Worm (Caenorhabditis elegans) whole organism, midembryonic: Measurements from ENCODE around the gene Y110A2AL.4.

Source experiments
- T22C8.4 ChIP-seq: fragments of 200-800 bp; sonication (Bioruptor generic); IDR thresholded peaks from 2 replicates; pipeline ENCODE4 v1.3.6; 2022; ENCODE audit warnings: missing genetic modification characterization, missing compliant biosample characterization
- cog-1 ChIP-seq: sonication (generic microtip); optimal IDR thresholded peaks from 2 replicates; lab custom pipeline; 2016; ENCODE audit warnings: missing genetic modification characterization, missing compliant biosample characterization
- flt-1 ChIP-seq: fragments of 200-800 bp; sonication (Bioruptor generic); IDR thresholded peaks from 2 replicates; pipeline ENCODE4 v1.3.6; 2022; ENCODE audit warnings: missing genetic modification characterization, missing compliant biosample characterization
- klf-2 ChIP-seq: fragments of 200-800 bp; sonication (Bioruptor generic); conservative IDR thresholded peaks from 2 replicates; pipeline ENCODE4 v1.3.6; 2022; ENCODE audit warnings: missing genetic modification reagents, missing genetic modification characterization, missing compliant biosample characterization
- med-1 ChIP-seq: sonication (generic microtip); optimal IDR thresholded peaks from 2 replicates; lab custom pipeline; 2017; ENCODE audit warnings: missing genetic modification characterization, mild to moderate bottlenecking, missing compliant biosample characterization, antibody characterized with exemption, missing genetic modification reagents; ENCODE audit not compliant: insufficient read depth
- ref-1 ChIP-seq: fragments of 200-800 bp; sonication (Bioruptor generic); conservative IDR thresholded peaks from 2 replicates; pipeline ENCODE4 v1.3.6; 2022; ENCODE audit warnings: missing genetic modification reagents, missing genetic modification characterization, missing compliant biosample characterization
- tab-1 ChIP-seq: fragments of 200-800 bp; sonication (Bioruptor generic); IDR thresholded peaks from 2 replicates; pipeline ENCODE4 v1.3.6; 2022; ENCODE audit warnings: missing genetic modification characterization, missing compliant biosample characterization
- ztf-23 ChIP-seq: fragments of 200-800 bp; sonication (Bioruptor generic); IDR thresholded peaks from 2 replicates; pipeline ENCODE4 v1.3.6; 2022; ENCODE audit warnings: missing genetic modification reagents, missing genetic modification characterization, missing compliant biosample characterization
- ztf-29 ChIP-seq: fragments of 200-800 bp; sonication (Bioruptor generic); IDR thresholded peaks from 2 replicates; pipeline ENCODE4 v1.3.6; 2022; ENCODE audit warnings: missing genetic modification reagents, missing genetic modification characterization, missing compliant biosample characterization

The Y110A2AL.4 gene

DNA sequence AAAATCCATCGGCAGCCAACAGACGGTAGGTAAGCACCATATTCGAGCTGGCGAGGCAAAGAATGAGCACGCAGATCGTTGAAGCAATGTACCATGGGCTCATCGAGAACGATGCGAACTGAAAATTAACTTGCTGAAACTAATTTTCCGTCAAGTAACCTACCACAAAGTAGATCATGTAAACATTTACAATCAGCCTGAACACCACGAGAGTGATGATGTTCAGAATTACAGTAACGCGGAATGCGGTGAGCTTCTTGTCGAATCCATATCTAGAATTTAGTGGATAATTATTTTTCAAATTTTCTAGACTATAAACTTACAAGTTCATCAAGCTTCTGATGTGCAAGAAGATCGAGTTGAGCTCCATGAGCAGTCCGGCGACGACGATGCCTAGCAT, 9.6 kb upstream of the Y110A2AL.4 start:
- TF ChIP-seq T22C8.4 (GFP tag; lab: Robert Waterston, UW), result no peak
- no peak for TF ChIP-seq ztf-29 (GFP tag; lab: Robert Waterston, UW)
- TF ChIP-seq ref-1, result no peak
- no peak for TF ChIP-seq tab-1

DNA sequence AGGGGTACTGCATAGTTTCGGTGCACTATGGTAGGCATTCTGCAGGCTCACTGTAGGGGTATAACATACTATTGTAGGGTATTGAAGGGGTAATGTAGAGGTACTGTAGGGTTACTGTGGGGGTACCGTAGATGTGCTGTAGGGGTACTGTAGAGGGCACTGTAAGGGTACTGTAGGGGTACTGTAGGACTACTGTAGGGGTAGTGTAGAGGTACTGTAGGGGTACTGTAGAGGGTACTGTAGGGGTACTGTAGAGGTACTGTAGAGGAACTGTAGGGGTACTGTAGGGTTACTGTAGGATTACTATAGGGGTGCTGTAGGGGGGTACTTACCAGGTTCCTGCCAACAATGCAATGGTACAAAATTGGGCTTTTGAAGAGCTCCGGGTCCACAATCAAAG, 9.0 kb upstream of the Y110A2AL.4 start:
- TF ChIP-seq flt-1 (GFP tag; lab: Robert Waterston, UW), result no peak
- no peak for TF ChIP-seq ztf-29 (GFP tag; lab: Robert Waterston, UW)
- TF ChIP-seq klf-2 (GFP tag; lab: Robert Waterston, UW), result 0 out of 2 replicates have a peak, but pooled peaks have one; percentile 58

DNA sequence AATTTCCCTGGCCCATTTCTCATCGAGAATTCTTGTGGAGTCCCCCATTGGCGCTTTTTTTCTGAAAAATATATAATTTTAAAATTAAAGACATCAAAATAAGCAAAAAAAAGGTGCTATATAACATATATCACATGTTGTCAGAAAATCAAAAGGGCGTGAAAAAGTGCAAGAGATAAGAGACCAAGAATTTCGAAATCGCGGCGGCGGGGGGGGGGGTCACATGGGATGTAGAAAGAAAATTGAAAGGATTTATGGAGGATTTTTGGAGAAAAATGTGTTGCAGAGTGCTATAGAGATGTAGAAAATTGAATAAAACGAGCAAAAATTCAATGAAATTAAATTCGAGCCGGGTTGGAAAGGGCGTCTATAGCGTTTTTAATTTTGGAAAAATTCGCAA, 7.9 kb upstream of the Y110A2AL.4 start, which contains the start of gene K12H6.6:
K12H6.6 (minus strand) TSS at position 61 of the 400 bp plus-strand sequence.
- TF ChIP-seq flt-1 (GFP tag; lab: Robert Waterston, UW) (no peak), T22C8.4 (GFP tag; lab: Robert Waterston, UW) (no peak)

DNA sequence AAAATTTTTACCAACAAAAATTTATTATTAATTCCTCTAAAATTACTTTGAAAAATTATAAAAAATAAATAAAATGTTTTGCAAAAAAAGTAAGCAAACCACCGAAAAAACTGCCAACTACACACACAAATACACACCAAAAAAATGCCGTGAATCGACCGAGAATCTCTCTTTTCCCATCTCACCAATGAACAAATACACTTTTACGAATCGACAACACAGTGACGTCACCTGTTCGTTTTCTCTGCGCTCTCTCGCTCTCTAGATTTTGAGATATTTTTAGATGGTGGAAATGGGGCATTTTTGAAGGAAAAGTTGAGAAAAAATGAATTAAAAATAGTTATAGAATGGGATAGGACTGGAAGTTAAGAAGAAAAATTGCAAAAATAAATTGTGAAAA, 7.0 kb upstream of the Y110A2AL.4 start:
- TF ChIP-seq klf-2 (GFP tag; lab: Robert Waterston, UW), result no peak

DNA sequence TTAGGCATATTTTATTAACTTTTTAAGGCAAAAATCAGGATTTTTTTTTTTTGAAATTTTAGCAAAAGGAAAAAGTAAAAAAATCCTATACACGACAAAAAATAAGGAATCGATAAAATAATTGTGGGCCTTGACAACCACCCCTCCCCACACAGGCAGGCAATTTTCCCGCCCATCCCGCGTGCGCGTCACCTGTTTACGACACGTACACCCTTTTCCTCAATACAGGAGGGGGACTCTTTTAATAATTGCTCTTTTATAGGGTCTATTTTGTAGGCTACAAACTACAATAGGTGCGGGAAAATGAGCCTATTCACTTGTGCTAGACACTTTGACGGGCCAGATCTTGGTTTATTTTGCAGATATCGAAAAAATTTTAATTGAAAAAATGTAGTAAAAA, 6.6 kb upstream of the Y110A2AL.4 start:
- TF ChIP-seq ref-1 (no peak), ztf-23 (no peak), T22C8.4 (GFP tag; lab: Robert Waterston, UW) (no peak)

DNA sequence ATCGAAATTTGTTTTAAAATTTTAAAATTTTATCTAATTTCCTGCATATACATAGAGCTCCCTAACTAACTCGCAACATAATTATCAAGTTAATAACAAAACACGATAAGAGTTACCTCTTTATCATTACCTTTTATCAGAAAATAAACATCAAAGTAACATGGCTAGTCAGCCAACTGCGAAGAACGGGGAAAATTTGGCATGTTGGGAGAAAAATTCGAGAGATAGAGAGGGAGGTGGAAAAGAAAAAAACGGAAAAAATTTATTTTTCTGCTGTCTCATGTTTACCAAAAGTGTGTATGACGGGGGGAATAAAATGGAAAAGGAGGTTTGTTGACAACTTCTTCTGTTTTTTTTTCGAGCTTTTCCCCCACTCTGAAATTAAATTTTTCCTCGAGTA, 5.0 kb upstream of the Y110A2AL.4 start:
- TF ChIP-seq klf-2 (GFP tag; lab: Robert Waterston, UW), result no peak
- TF ChIP-seq tab-1, result no peak
- no peak for TF ChIP-seq ref-1
- no peak for TF ChIP-seq cog-1
- no peak for TF ChIP-seq flt-1 (GFP tag; lab: Robert Waterston, UW)
- no peak for TF ChIP-seq T22C8.4 (GFP tag; lab: Robert Waterston, UW)
- TF ChIP-seq ztf-29 (GFP tag; lab: Robert Waterston, UW), result no peak
- TF ChIP-seq ztf-23, result no peak
- TF ChIP-seq med-1 (GFP tag; lab: Kevin White, UChicago), result no peak

DNA sequence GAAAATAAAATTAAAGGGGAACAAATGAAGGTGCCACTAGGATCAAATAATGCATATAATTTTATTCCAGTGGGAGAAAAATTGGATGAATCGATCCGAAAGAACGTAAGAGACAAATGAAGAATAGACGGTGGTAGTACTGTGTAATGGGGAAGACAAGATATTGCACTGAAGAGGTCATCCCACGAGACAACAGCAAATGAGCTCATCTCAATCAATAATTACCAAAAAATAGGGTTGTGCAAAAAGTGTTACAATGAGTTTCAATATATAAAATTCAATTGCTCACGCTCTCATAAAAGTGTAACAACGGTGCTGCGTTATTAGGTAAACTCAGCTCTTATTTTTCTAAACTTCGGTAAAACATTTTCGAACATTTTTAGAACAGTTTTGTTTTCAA, 2.3 kb upstream of the Y110A2AL.4 start, which contains the start of gene K12H6.7:
K12H6.7 (minus strand) TSS at position 101 of the 400 bp plus-strand sequence.
- TF ChIP-seq ref-1, result no peak
- TF ChIP-seq klf-2 (GFP tag; lab: Robert Waterston, UW), result no peak
- TF ChIP-seq flt-1 (GFP tag; lab: Robert Waterston, UW), result no peak
- no peak for TF ChIP-seq ztf-23
- no peak for TF ChIP-seq med-1 (GFP tag; lab: Kevin White, UChicago)
- TF ChIP-seq T22C8.4 (GFP tag; lab: Robert Waterston, UW), result no peak
- no peak for TF ChIP-seq ztf-29 (GFP tag; lab: Robert Waterston, UW)
- no peak for TF ChIP-seq tab-1
- TF ChIP-seq cog-1, result no peak

DNA sequence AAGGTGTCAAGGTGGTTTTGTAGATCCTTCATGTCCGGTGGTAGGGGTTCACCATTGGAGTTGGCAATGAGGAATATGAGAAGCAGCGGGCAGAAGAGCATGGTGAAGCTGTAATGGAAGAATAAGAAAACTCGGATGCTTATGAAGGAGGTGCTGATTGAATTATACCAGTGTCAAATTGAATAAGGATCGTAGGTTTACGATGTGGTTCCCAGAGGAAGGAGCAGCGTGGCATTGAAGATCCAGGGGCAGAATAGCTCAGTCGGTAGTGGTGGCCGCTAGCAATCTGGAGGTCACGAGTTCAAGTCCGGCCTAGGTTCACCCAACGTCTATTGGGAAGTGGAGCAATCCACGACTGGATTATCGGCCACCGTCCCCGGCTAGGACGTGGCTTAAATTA, 2.4 kb downstream of the Y110A2AL.4 start, which contains the start of gene Y110A2AL.6:
Y110A2AL.6 (minus strand) TSS at position 101 of the 400 bp plus-strand sequence.
- TF ChIP-seq T22C8.4 (GFP tag; lab: Robert Waterston, UW) (no peak), klf-2 (GFP tag; lab: Robert Waterston, UW) (no peak), cog-1 (no peak), ref-1 (no peak), med-1 (GFP tag; lab: Kevin White, UChicago) (no peak)

DNA sequence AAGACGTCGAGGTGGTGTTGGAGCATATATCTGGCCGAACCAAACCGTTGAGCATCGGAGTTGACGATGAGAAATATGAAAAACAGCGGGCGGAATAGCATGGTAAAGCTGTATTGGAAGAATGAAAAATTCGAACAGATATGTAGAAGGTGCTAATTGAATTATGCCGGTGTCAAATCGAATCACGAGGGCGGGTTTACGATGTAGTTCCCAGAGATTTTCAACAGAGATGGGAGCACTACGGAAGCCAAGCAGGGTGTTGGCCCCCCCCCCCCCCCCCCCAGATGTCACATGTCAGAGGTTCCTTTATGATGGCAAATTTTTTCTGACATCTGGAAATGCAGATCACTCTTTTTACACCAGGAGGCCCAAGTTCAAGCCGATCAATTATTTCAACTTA, 4.0 kb downstream of the Y110A2AL.4 start, which contains the start of gene Y110A2AL.7:
Y110A2AL.7 (minus strand) TSS at position 101 of the 400 bp plus-strand sequence.
- no peak for TF ChIP-seq klf-2 (GFP tag; lab: Robert Waterston, UW)
- TF ChIP-seq ztf-29 (GFP tag; lab: Robert Waterston, UW), result no peak
- TF ChIP-seq ref-1, result no peak
- TF ChIP-seq tab-1, result no peak
- TF ChIP-seq cog-1, result no peak
- TF ChIP-seq med-1 (GFP tag; lab: Kevin White, UChicago), result no peak
- TF ChIP-seq T22C8.4 (GFP tag; lab: Robert Waterston, UW), result no peak
- no peak for TF ChIP-seq ztf-23
- no peak for TF ChIP-seq flt-1 (GFP tag; lab: Robert Waterston, UW)

DNA sequence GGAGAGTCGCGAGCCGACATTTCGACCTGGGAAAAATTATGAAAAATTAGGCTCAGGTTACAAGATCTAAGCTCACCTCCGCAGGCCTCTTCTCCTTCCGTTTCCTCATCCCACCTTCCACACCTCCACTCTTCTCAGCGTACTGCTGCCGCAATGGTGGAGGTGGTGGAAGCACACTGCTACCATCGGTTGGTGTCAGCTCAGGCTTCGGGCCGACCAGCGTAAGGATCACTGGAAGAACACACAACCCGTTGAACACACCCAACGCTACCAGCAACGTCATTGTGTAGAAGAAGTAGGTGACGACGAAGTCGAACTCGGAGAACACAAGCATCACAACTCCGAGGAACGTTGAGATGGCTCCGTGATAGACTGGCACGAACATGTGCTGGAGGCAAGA, 6.6 kb downstream of the Y110A2AL.4 start:
- TF ChIP-seq ztf-29 (GFP tag; lab: Robert Waterston, UW) (no peak), T22C8.4 (GFP tag; lab: Robert Waterston, UW) (no peak), ref-1 (no peak), med-1 (GFP tag; lab: Kevin White, UChicago) (no peak), tab-1 (0 out of 2 replicates have a peak, but pooled peaks have one; percentile 13), ztf-23 (no peak)

DNA sequence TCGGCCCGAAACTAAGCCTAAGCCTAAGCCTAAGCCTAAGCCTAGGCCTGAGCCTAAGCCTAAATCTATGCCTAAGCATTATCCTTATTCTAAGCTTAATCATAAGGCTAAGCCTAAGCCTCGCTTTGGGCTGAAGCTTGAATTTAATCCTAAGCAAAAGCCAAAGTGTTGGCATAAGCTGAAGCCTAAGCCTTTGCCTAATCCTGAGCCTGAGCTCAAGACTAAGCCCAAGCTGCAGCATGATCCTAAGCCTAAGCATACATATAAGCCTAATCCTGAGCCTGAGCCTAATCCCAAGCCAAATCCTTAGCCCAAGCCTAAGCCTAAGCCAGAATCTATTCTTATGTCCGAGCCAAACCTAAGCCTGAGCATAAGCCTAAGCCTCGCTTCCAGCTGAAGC, 7.4 kb downstream of the Y110A2AL.4 start:
- TF ChIP-seq med-1 (GFP tag; lab: Kevin White, UChicago) (no peak), klf-2 (GFP tag; lab: Robert Waterston, UW) (no peak), cog-1 (no peak), ref-1 (no peak)

DNA sequence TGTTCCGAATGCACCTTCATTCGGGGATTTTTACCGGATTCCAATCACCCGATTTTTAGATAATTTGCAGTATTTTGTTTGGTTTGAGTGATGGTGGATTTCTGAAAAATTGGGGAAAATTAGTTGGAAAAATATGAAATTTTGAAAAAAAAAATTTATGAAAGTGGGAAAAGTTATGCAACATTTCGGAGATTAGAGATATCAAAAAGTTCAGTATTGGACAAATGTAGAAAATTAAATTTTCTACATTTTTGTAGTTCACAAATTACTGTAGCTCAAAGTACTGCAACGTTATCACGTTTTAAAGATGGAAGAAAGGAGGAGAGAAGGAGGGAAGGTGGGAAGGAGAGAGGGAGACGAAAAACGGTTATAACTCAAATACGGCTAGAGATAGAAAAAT, 13.4 kb downstream of the Y110A2AL.4 start, which contains the start of gene ptc-3:
ptc-3 (minus strand) TSS at position 101 of the 400 bp plus-strand sequence.
- TF ChIP-seq flt-1 (GFP tag; lab: Robert Waterston, UW) (no peak), med-1 (GFP tag; lab: Kevin White, UChicago) (no peak), cog-1 (no peak), tab-1 (no peak)
